Fruit fly (Drosophila melanogaster): ENCODE measurements around the gene Kaz.

Kaz gene

DNA sequence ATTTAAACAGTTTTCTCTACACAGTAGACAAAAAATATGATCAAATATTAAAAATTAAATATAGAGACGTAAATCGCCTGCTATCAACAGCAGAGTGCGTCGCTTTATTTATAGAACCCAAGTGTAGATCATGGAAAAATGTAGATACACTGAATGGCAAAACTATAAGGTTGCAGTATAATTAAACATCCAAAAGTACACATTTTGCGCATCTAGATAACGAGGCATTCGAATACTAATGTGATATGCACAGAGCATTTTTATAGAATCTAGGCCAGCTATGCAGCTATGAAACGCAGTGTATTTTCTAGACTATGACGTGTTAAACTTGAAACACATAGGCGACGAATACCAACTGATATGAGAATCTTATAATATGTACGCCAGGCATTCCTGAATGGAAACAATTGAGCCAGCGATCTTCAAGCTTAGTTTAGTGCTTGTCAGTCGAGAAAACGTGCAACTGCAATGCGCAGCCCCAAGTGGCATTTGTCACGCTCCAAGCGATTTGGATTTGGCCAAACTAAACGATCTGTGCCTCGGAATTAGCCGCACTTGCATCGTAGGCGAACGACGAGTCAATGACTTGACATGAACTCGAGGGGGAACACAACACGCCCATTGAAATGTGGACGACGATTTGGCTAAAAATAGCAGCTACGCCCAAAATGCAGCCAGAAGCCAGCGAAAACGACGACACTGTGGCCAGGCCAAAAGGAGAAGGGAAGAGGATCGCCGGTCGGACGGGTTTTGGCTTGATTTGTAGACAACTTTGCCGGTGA is 18.7 kb downstream of the Kaz start (continued):
- peak; percentile 80 for TF ChIP-seq CG30403 (GFP tag; optimal IDR thresholded peaks at IDR 0.05)
- peak; percentile 94 for TF ChIP-seq ci (GFP tag; IDR thresholded peaks at IDR 0.05)
- TF ChIP-seq trem (tag; optimal IDR thresholded peaks at IDR 0.05) = peak; percentile 27
- TF ChIP-seq Bdp1 (GFP tag; optimal IDR thresholded peaks at IDR 0.05) = peak; percentile 70
- TF ChIP-seq chm (GFP tag; IDR thresholded peaks at IDR 0.05) = peak; percentile 90
- peak; percentile 88 for TF ChIP-seq CG11696 (GFP tag; IDR thresholded peaks at IDR 0.05)
- TF ChIP-seq Hr39 (optimal IDR thresholded peaks at IDR 0.05) = no peak
- TF ChIP-seq CG6654 (GFP tag; optimal IDR thresholded peaks at IDR 0.05) = peak; percentile 64
- 0 out of 3 replicates have a peak, but pooled peaks have one; percentile 20 for TF ChIP-seq mld (GFP tag; IDR thresholded peaks at IDR 0.05; ENCODE audit: partially characterized antibody)
- TF ChIP-seq Usf (GFP tag; optimal IDR thresholded peaks at IDR 0.05) = peak; percentile 60
- TF ChIP-seq Scr (GFP tag; IDR thresholded peaks at IDR 0.05; ENCODE audit: partially characterized antibody) = no peak
- TF ChIP-seq CG9817 (tag; optimal IDR thresholded peaks at IDR 0.05) = peak; percentile 90
- peak; percentile 81 for TF ChIP-seq Blimp-1 (GFP tag; optimal IDR thresholded peaks at IDR 0.05)
- peak; percentile 65 for TF ChIP-seq Ravus (GFP tag; IDR thresholded peaks at IDR 0.05)
- peak; percentile 71 for TF ChIP-seq CG9727 (GFP tag; optimal IDR thresholded peaks at IDR 0.05)
- TF ChIP-seq CG2120 (GFP tag; optimal IDR thresholded peaks at IDR 0.05) = peak; percentile 95
- TF ChIP-seq CoRest (tag; optimal IDR thresholded peaks at IDR 0.05) = peak; percentile 91
- peak; percentile 92 for TF ChIP-seq lilli (GFP tag; optimal IDR thresholded peaks at IDR 0.05)
- TF ChIP-seq CG12391 (tag; optimal IDR thresholded peaks at IDR 0.05) = peak; percentile 85
- peak; percentile 70 for TF ChIP-seq pnt (GFP tag; optimal IDR thresholded peaks at IDR 0.05)
- TF ChIP-seq oc (tag; optimal IDR thresholded peaks at IDR 0.05) = peak; percentile 89
- no peak for TF ChIP-seq Deaf1 (tag; optimal IDR thresholded peaks at IDR 0.05)
- peak; percentile 97 for TF ChIP-seq sens (GFP tag)
- TF ChIP-seq CG8290 (GFP tag; optimal IDR thresholded peaks at IDR 0.05) = peak; percentile 8
- TF ChIP-seq CG8290 (tag; optimal IDR thresholded peaks at IDR 0.05) = peak in 1 of 2 experiments; percentile 98
- TF ChIP-seq eyg (GFP tag; optimal IDR thresholded peaks at IDR 0.05) = peak; percentile 64
- TF ChIP-seq Hr3 (GFP tag; optimal IDR thresholded peaks at IDR 0.05) = peak; percentile 87
- TF ChIP-seq CG31365 (tag; optimal IDR thresholded peaks at IDR 0.05) = peak; percentile 74
- TF ChIP-seq CG1529 (GFP tag; optimal IDR thresholded peaks at IDR 0.05) = peak; percentile 78
- no peak for TF ChIP-seq eve (GFP tag; optimal IDR thresholded peaks at IDR 0.05)
- TF ChIP-seq CG11093 (GFP tag; IDR thresholded peaks at IDR 0.05) = peak; percentile 80
- peak; percentile 86 for TF ChIP-seq Ptx1 (GFP tag; IDR thresholded peaks at IDR 0.05)
- peak; percentile 73 for TF ChIP-seq btn (GFP tag; optimal IDR thresholded peaks at IDR 0.05)
- TF ChIP-seq CG4282 (GFP tag; optimal IDR thresholded peaks at IDR 0.05) = peak; percentile 57
- peak; percentile 94 for TF ChIP-seq Atf6 (GFP tag; IDR thresholded peaks at IDR 0.05)
- peak; percentile 31 for TF ChIP-seq psq (GFP tag; optimal IDR thresholded peaks at IDR 0.05)
- TF ChIP-seq CG34422 (GFP tag; IDR thresholded peaks at IDR 0.05) = peak; percentile 91
- TF ChIP-seq grn (GFP tag; optimal IDR thresholded peaks at IDR 0.05) = peak; percentile 10
- TF ChIP-seq tin (GFP tag; optimal IDR thresholded peaks at IDR 0.05) = peak; percentile 75
- TF ChIP-seq CG5953 (GFP tag; IDR thresholded peaks at IDR 0.05) = peak; percentile 91
- peak; percentile 77 for TF ChIP-seq ttk (GFP tag; IDR thresholded peaks at IDR 0.05)
- TF ChIP-seq CG9215 (GFP tag; IDR thresholded peaks at IDR 0.05) = peak; percentile 78
- peak; percentile 88 for TF ChIP-seq H2.0 (GFP tag; IDR thresholded peaks at IDR 0.05)
- peak; percentile 58 for TF ChIP-seq CG14710 (tag; optimal IDR thresholded peaks at IDR 0.05)
- TF ChIP-seq CG6272 (GFP tag; IDR thresholded peaks at IDR 0.05) = peak; percentile 81
- TF ChIP-seq Doc2 (GFP tag; IDR thresholded peaks at IDR 0.05) = peak; percentile 77

All from whole organism, embryonic.